Fruit fly (Drosophila melanogaster) whole organism, embryonic: ENCODE results near the gene Rrp47.
A peak's percentile ranks its signal among the peaks of the same experiment; 100 is the strongest.

Source experiments
- C15 ChIP-seq: fragments of 200-800 bp; sonication (Bioruptor generic); IDR thresholded peaks from 3 replicates; pipeline ENCODE4 v1.3.6; 2022; ENCODE audit warnings: missing biosample characterization, missing genetic modification characterization
- CG10543 ChIP-seq: fragments of 200-800 bp; sonication (Bioruptor generic); optimal IDR thresholded peaks from 3 replicates; lab custom pipeline; 2017; ENCODE audit warnings: missing biosample characterization, mild to moderate bottlenecking, missing genetic modification characterization, moderate library complexity
- CG10959 ChIP-seq: fragments of 200-800 bp; sonication (Bioruptor generic); IDR thresholded peaks from 2 replicates; pipeline ENCODE4 v1.3.6; 2022; ENCODE audit warnings: missing biosample characterization, missing genetic modification characterization
- CG11560 ChIP-seq: fragments of 200-800 bp; sonication (Bioruptor generic); IDR thresholded peaks from 3 replicates; pipeline ENCODE4 v1.3.6; 2022; ENCODE audit warnings: missing biosample characterization, missing genetic modification characterization
- CG12155 ChIP-seq: fragments of 200-800 bp; sonication (Bioruptor generic); optimal IDR thresholded peaks from 3 replicates; lab custom pipeline; 2016; ENCODE audit warnings: missing biosample characterization, missing genetic modification characterization
- CG12299 ChIP-seq: fragments of 200-800 bp; sonication (Bioruptor generic); optimal IDR thresholded peaks from 2 replicates; lab custom pipeline; 2018; ENCODE audit warnings: missing biosample characterization, mild to moderate bottlenecking, missing genetic modification characterization
- CG1233 ChIP-seq: fragments of 200-800 bp; sonication (Bioruptor generic); optimal IDR thresholded peaks from 4 replicates; lab custom pipeline; 2018; ENCODE audit warnings: missing biosample characterization, mild to moderate bottlenecking, missing genetic modification characterization
- CG12391 ChIP-seq: fragments of 200-800 bp; sonication (Bioruptor generic); optimal IDR thresholded peaks from 3 replicates; lab custom pipeline; 2018; ENCODE audit warnings: missing biosample characterization, mild to moderate bottlenecking, missing genetic modification characterization, moderate library complexity
- CG12744 ChIP-seq: fragments of 200-800 bp; sonication (Bioruptor generic); optimal IDR thresholded peaks from 2 replicates; lab custom pipeline; 2016; ENCODE audit warnings: missing biosample characterization, missing genetic modification characterization
- CG15514 ChIP-seq: fragments of 200-800 bp; sonication (Bioruptor generic); optimal IDR thresholded peaks from 3 replicates; lab custom pipeline; 2017; ENCODE audit warnings: missing biosample characterization, missing genetic modification characterization, mild to moderate bottlenecking, moderate library complexity, missing genetic modification reagents
- CG16815 ChIP-seq: fragments of 200-800 bp; sonication (Bioruptor generic); optimal IDR thresholded peaks from 3 replicates; lab custom pipeline; 2017; ENCODE audit warnings: missing biosample characterization, mild to moderate bottlenecking, missing genetic modification characterization
- CG17359 ChIP-seq: fragments of 200-800 bp; sonication (Bioruptor generic); optimal IDR thresholded peaks from 3 replicates; lab custom pipeline; 2018; ENCODE audit warnings: missing biosample characterization, mild to moderate bottlenecking, missing genetic modification characterization, moderate library complexity
- CG1832 ChIP-seq: fragments of 200-800 bp; sonication (Bioruptor generic); optimal IDR thresholded peaks from 2 replicates; lab custom pipeline; 2017; ENCODE audit warnings: missing biosample characterization, mild to moderate bottlenecking, missing genetic modification characterization, inconsistent platforms
- CG2712 ChIP-seq: fragments of 200-800 bp; optimal IDR thresholded peaks from 3 replicates; lab custom pipeline; 2019; ENCODE audit warnings: missing biosample characterization, mild to moderate bottlenecking, missing genetic modification characterization, moderate library complexity
- CG3065 ChIP-seq: fragments of 200-800 bp; sonication (Bioruptor generic); optimal IDR thresholded peaks from 2 replicates; lab custom pipeline; 2016; ENCODE audit warnings: missing biosample characterization, missing genetic modification characterization
- CG31224 ChIP-seq: fragments of 200-800 bp; sonication (Bioruptor generic); IDR thresholded peaks from 2 replicates; pipeline ENCODE4 v1.3.6; 2022; ENCODE audit warnings: missing biosample characterization, missing genetic modification characterization
- CG31441 ChIP-seq: fragments of 200-800 bp; sonication (Bioruptor generic); IDR thresholded peaks from 2 replicates; pipeline ENCODE4 v1.3.6; 2022; ENCODE audit warnings: missing biosample characterization, missing genetic modification characterization
- CG32532 ChIP-seq: fragments of 200-800 bp; sonication (Bioruptor generic); IDR thresholded peaks from 2 replicates; pipeline ENCODE4 v1.3.6; 2022; ENCODE audit warnings: missing biosample characterization, missing genetic modification characterization
- CG3995 ChIP-seq: fragments of 200-800 bp; sonication (Bioruptor generic); optimal IDR thresholded peaks from 3 replicates; lab custom pipeline; 2016; ENCODE audit warnings: missing biosample characterization, missing genetic modification characterization
- CG4404 ChIP-seq: fragments of 200-800 bp; sonication (Bioruptor generic); IDR thresholded peaks from 2 replicates; pipeline ENCODE4 v1.3.6; 2022; ENCODE audit warnings: missing biosample characterization, missing genetic modification characterization
- CG5180 ChIP-seq: fragments of 200-800 bp; sonication (Bioruptor generic); optimal IDR thresholded peaks from 3 replicates; lab custom pipeline; 2017; ENCODE audit warnings: missing biosample characterization, missing genetic modification characterization, mild to moderate bottlenecking, moderate library complexity, missing genetic modification reagents
- CG7556 ChIP-seq: fragments of 200-800 bp; sonication (Bioruptor generic); optimal IDR thresholded peaks from 2 replicates; lab custom pipeline; 2017; ENCODE audit warnings: missing biosample characterization, mild to moderate bottlenecking, missing genetic modification characterization
- CG7839 ChIP-seq: fragments of 200-800 bp; sonication (Bioruptor generic); optimal IDR thresholded peaks from 3 replicates; lab custom pipeline; 2018; ENCODE audit warnings: missing biosample characterization, mild to moderate bottlenecking, missing genetic modification characterization, moderate library complexity
- CG9437 ChIP-seq: fragments of 200-800 bp; sonication (Bioruptor generic); optimal IDR thresholded peaks from 2 replicates; lab custom pipeline; 2018; ENCODE audit warnings: missing biosample characterization, mild to moderate bottlenecking, missing genetic modification characterization
- Dp ChIP-seq: fragments of 200-800 bp; sonication (Bioruptor generic); optimal IDR thresholded peaks from 2 replicates; lab custom pipeline; 2018; ENCODE audit warnings: missing biosample characterization, mild to moderate bottlenecking, missing genetic modification characterization, moderate library complexity
- ERR ChIP-seq: fragments of 200-800 bp; sonication (Bioruptor generic); optimal IDR thresholded peaks from 2 replicates; lab custom pipeline; 2016; ENCODE audit warnings: missing biosample characterization, missing genetic modification characterization
- Elba2 ChIP-seq: fragments of 200-800 bp; sonication (Bioruptor generic); optimal IDR thresholded peaks from 3 replicates; lab custom pipeline; 2016; ENCODE audit warnings: missing biosample characterization, missing genetic modification characterization
- Ets97D ChIP-seq: fragments of 200-800 bp; sonication (Bioruptor generic); optimal IDR thresholded peaks from 3 replicates; lab custom pipeline; 2016; ENCODE audit warnings: missing biosample characterization, missing genetic modification characterization
- NC2α ChIP-seq: fragments of 200-800 bp; sonication (Bioruptor generic); optimal IDR thresholded peaks from 2 replicates; lab custom pipeline; 2016; ENCODE audit warnings: missing biosample characterization, missing genetic modification characterization
- NK7.1 ChIP-seq: fragments of 200-800 bp; sonication (Bioruptor generic); optimal IDR thresholded peaks from 3 replicates; lab custom pipeline; 2016; ENCODE audit warnings: missing biosample characterization, missing genetic modification characterization
- Ptx1 ChIP-seq: fragments of 200-800 bp; sonication (Bioruptor generic); IDR thresholded peaks from 2 replicates; pipeline ENCODE4 v1.3.6; 2022; ENCODE audit warnings: missing biosample characterization, missing genetic modification characterization
- Sry-β ChIP-seq: fragments of 200-800 bp; sonication (Bioruptor generic); optimal IDR thresholded peaks from 2 replicates; lab custom pipeline; 2018; ENCODE audit warnings: missing biosample characterization, mild to moderate bottlenecking, missing genetic modification characterization, moderate library complexity
- cg ChIP-seq: fragments of 200-800 bp; sonication (Bioruptor generic); optimal IDR thresholded peaks from 3 replicates; lab custom pipeline; 2019; ENCODE audit warnings: missing biosample characterization, mild to moderate bottlenecking, missing genetic modification characterization, moderate library complexity
- crol ChIP-seq: fragments of 200-800 bp; sonication (Bioruptor generic); IDR thresholded peaks from 2 replicates; pipeline ENCODE4 v1.3.6; 2022; ENCODE audit warnings: missing biosample characterization, missing genetic modification characterization
- dmrt11E ChIP-seq: fragments of 200-800 bp; sonication (Bioruptor generic); optimal IDR thresholded peaks from 3 replicates; lab custom pipeline; 2018; ENCODE audit warnings: missing biosample characterization, mild to moderate bottlenecking, missing genetic modification characterization, moderate library complexity
- fru ChIP-seq: fragments of >200 bp; optimal IDR thresholded peaks from 2 replicates; lab custom pipeline; 2017
- her ChIP-seq: fragments of 200-800 bp; sonication (Bioruptor generic); optimal IDR thresholded peaks from 2 replicates; lab custom pipeline; 2016; ENCODE audit warnings: missing biosample characterization, missing genetic modification characterization
- klu ChIP-seq: fragments of 200-800 bp; sonication (Bioruptor generic); IDR thresholded peaks from 2 replicates; pipeline ENCODE4 v1.3.6; 2022; ENCODE audit warnings: missing biosample characterization, missing genetic modification characterization
- kni ChIP-seq: fragments of 200-800 bp; sonication (Bioruptor generic); optimal IDR thresholded peaks from 3 replicates; lab custom pipeline; 2017; ENCODE audit warnings: mild to moderate bottlenecking, missing biosample characterization, missing genetic modification reagents, missing genetic modification characterization
- knrl ChIP-seq: fragments of 200-800 bp; sonication (Bioruptor generic); IDR thresholded peaks from 3 replicates; pipeline ENCODE4 v1.3.6; 2022; ENCODE audit warnings: missing biosample characterization, missing genetic modification characterization; ENCODE audit not compliant: partially characterized antibody
- nmo ChIP-seq: fragments of 200-800 bp; sonication (Bioruptor generic); optimal IDR thresholded peaks from 2 replicates; lab custom pipeline; 2018; ENCODE audit warnings: missing biosample characterization, mild to moderate bottlenecking, missing genetic modification characterization, moderate library complexity
- nom ChIP-seq: fragments of 200-800 bp; sonication (Bioruptor generic); optimal IDR thresholded peaks from 2 replicates; lab custom pipeline; 2017; ENCODE audit warnings: missing biosample characterization, missing genetic modification characterization, mild to moderate bottlenecking, moderate library complexity, missing genetic modification reagents
- pb ChIP-seq: fragments of 200-800 bp; sonication (Bioruptor generic); optimal IDR thresholded peaks from 3 replicates; lab custom pipeline; 2016; ENCODE audit warnings: missing biosample characterization, missing genetic modification characterization
- psq ChIP-seq: fragments of 200-800 bp; sonication (Bioruptor generic); optimal IDR thresholded peaks from 2 replicates; lab custom pipeline; 2017; ENCODE audit warnings: missing biosample characterization, missing genetic modification characterization
- pzg ChIP-seq: fragments of 200-800 bp; sonication (Bioruptor generic); optimal IDR thresholded peaks from 3 replicates; lab custom pipeline; 2018; ENCODE audit warnings: missing biosample characterization, mild to moderate bottlenecking, missing genetic modification characterization, moderate library complexity
- sd ChIP-seq: fragments of 200-800 bp; sonication (Bioruptor generic); optimal IDR thresholded peaks from 3 replicates; lab custom pipeline; 2018; ENCODE audit warnings: missing biosample characterization, mild to moderate bottlenecking, missing genetic modification characterization, moderate library complexity
- sens-2 ChIP-seq: fragments of 200-800 bp; sonication (Bioruptor generic); IDR thresholded peaks from 2 replicates; pipeline ENCODE4 v1.3.6; 2022; ENCODE audit warnings: missing biosample characterization, missing genetic modification characterization
- seq ChIP-seq: fragments of 200-800 bp; sonication (Bioruptor generic); IDR thresholded peaks from 2 replicates; pipeline ENCODE4 v1.3.6; 2022; ENCODE audit warnings: missing biosample characterization, missing genetic modification characterization
- tna ChIP-seq: fragments of 200-800 bp; sonication (Bioruptor generic); IDR thresholded peaks from 2 replicates; pipeline ENCODE4 v1.3.6; 2022; ENCODE audit warnings: missing biosample characterization, missing genetic modification characterization; ENCODE audit not compliant: partially characterized antibody
- unc-4 ChIP-seq: fragments of 200-800 bp; sonication (Bioruptor generic); IDR thresholded peaks from 2 replicates; pipeline ENCODE4 v1.3.6; 2022; ENCODE audit warnings: missing biosample characterization, missing genetic modification characterization; ENCODE audit not compliant: partially characterized antibody
- wek ChIP-seq: fragments of 200-800 bp; sonication (Bioruptor generic); optimal IDR thresholded peaks from 3 replicates; lab custom pipeline; 2018; ENCODE audit warnings: missing biosample characterization, mild to moderate bottlenecking, missing genetic modification characterization, moderate library complexity
- wor ChIP-seq: fragments of 200-800 bp; sonication (Bioruptor generic); IDR thresholded peaks from 2 replicates; pipeline ENCODE4 v1.3.6; 2022; ENCODE audit warnings: missing biosample characterization, missing genetic modification characterization

The Rrp47 gene

dm6 chrX:15986654-15987053 is 42.0 kb downstream of the Rrp47 start, which contains the start of gene ND-20 (continued):
- TF ChIP-seq psq (GFP tag; lab: Kevin White, UChicago) (no peak), Ptx1 (no peak), CG2712 (peak; percentile 43), NK7.1 (no peak), crol (GFP tag; lab: Robert Waterston, UW) (no peak), Dp (GFP tag; lab: Kevin White, UChicago) (peak; percentile 21), sens-2 (GFP tag; lab: Robert Waterston, UW) (no peak), CG5180 (GFP tag; lab: Kevin White, UChicago) (no peak), wor (GFP tag; lab: Robert Waterston, UW) (no peak), Elba2 (GFP tag; lab: Kevin White, UChicago) (no peak), nom (GFP tag; lab: Kevin White, UChicago) (no peak), CG12155 (GFP tag; lab: Kevin White, UChicago) (no peak), dmrt11E (tag; lab: Kevin White, UChicago) (no peak), klu (GFP tag; lab: Robert Waterston, UW) (no peak), CG7556 (no peak), knrl (GFP tag; lab: Robert Waterston, UW) (peak; percentile 38; the same call in 1 of the 3 replicates), pzg (GFP tag; lab: Kevin White, UChicago) (peak; percentile 88), sd (tag; lab: Kevin White, UChicago) (no peak), nmo (GFP tag; lab: Kevin White, UChicago) (peak; percentile 54), C15 (GFP tag; lab: Robert Waterston, UW) (no peak), CG10543 (GFP tag; lab: Kevin White, UChicago) (no peak), ERR (peak; percentile 87), CG31224 (GFP tag; lab: Robert Waterston, UW) (no peak), seq (GFP tag; lab: Robert Waterston, UW) (no peak), CG32532 (GFP tag; lab: Robert Waterston, UW) (no peak), CG10959 (no peak), CG15514 (peak; percentile 79), CG1832 (no peak), Sry-β (GFP tag; lab: Kevin White, UChicago) (no peak), CG16815 (GFP tag; lab: Kevin White, UChicago) (no peak), CG4404 (no peak), CG12744 (no peak), CG3995 (GFP tag; lab: Kevin White, UChicago) (peak; percentile 8), Ets97D (peak; percentile 39), kni (GFP tag; lab: Kevin White, UChicago) (no peak), CG1233 (GFP tag; lab: Kevin White, UChicago) (no peak), CG31441 (GFP tag; lab: Robert Waterston, UW) (no peak), unc-4 (GFP tag; lab: Robert Waterston, UW) (no peak), wek (GFP tag; lab: Kevin White, UChicago) (no peak), cg (GFP tag; lab: Kevin White, UChicago) (no peak), her (no peak), tna (GFP tag; lab: Robert Waterston, UW) (no peak), fru (lab: Kevin White, UChicago) (no peak), CG17359 (tag; lab: Kevin White, UChicago) (peak; percentile 2), CG11560 (tag; lab: Robert Waterston, UW) (no peak), CG12299 (no peak), CG3065 (GFP tag; lab: Kevin White, UChicago) (no peak), pb (GFP tag; lab: Kevin White, UChicago) (no peak), CG12391 (tag; lab: Kevin White, UChicago) (peak; percentile 47), NC2α (GFP tag; lab: Kevin White, UChicago) (no peak), CG7839 (tag; lab: Kevin White, UChicago) (peak; percentile 22), CG9437 (GFP tag; lab: Kevin White, UChicago) (no peak)
